Worm (Caenorhabditis elegans): Measurements from ENCODE around the gene ZK54.3.

The ZK54.3 gene

ce11 chrX:17417505-17418004, 49.2 kb downstream of the ZK54.3 start:
- TF ChIP-seq Y67H2A.10 (GFP tag; conservative IDR thresholded peaks at IDR 0.05), result no peak
